Worm (Caenorhabditis elegans) whole organism, early embryonic: ENCODE results near the gene K01D12.1.
A peak's percentile ranks its signal among the peaks of the same experiment; 100 is the strongest.

Experiments used
- B0310.2 ChIP-seq: sonication (generic microtip); optimal IDR thresholded peaks from 2 replicates; lab custom pipeline; 2016; ENCODE audit warnings: mild to moderate bottlenecking, missing genetic modification characterization, missing compliant biosample characterization
- F13C5.2 ChIP-seq: sonication (generic microtip); optimal IDR thresholded peaks from 2 replicates; lab custom pipeline; 2017; ENCODE audit warnings: mild to moderate bottlenecking, missing genetic modification characterization, inconsistent platforms, missing compliant biosample characterization
- aly-1 ChIP-seq: sonication (generic microtip); optimal IDR thresholded peaks from 2 replicates; lab custom pipeline; 2016; ENCODE audit warnings: missing genetic modification characterization, missing compliant biosample characterization
- ama-1 ChIP-seq: fragments of 150-350 bp; optimal IDR thresholded peaks from 2 replicates; lab custom pipeline; 2014
- ceh-13 ChIP-seq: fragments of 200-800 bp; sonication (Bioruptor generic); optimal IDR thresholded peaks from 2 replicates; lab custom pipeline; 2018; ENCODE audit warnings: mild to moderate bottlenecking, missing genetic modification characterization, missing compliant biosample characterization
- ceh-36 ChIP-seq: sonication (generic microtip); optimal IDR thresholded peaks from 2 replicates; lab custom pipeline; 2016; ENCODE audit warnings: missing genetic modification characterization, inconsistent platforms, missing compliant biosample characterization
- ets-7 ChIP-seq: sonication (generic microtip); optimal IDR thresholded peaks from 2 replicates; lab custom pipeline; 2016; ENCODE audit warnings: missing genotype, missing genetic modification characterization, missing compliant biosample characterization
- flt-1 ChIP-seq: fragments of 200-800 bp; sonication (Bioruptor generic); IDR thresholded peaks from 2 replicates; pipeline ENCODE4 v1.3.6; 2022; ENCODE audit warnings: missing genetic modification characterization, missing compliant biosample characterization
- hmbx-1 ChIP-seq: sonication (generic microtip); optimal IDR thresholded peaks from 2 replicates; lab custom pipeline; 2016; ENCODE audit warnings: mild to moderate bottlenecking, missing genetic modification characterization, missing compliant biosample characterization
- hmg-4 ChIP-seq: fragments of 200-800 bp; sonication (Bioruptor generic); optimal IDR thresholded peaks from 2 replicates; lab custom pipeline; 2018; ENCODE audit warnings: mild to moderate bottlenecking, missing genetic modification characterization, missing compliant biosample characterization
- hnd-1 ChIP-seq: sonication (generic microtip); optimal IDR thresholded peaks from 2 replicates; lab custom pipeline; 2016; ENCODE audit warnings: missing genetic modification characterization, missing compliant biosample characterization
- pes-1 ChIP-seq: fragments of 200-800 bp; sonication (Bioruptor generic); IDR thresholded peaks from 2 replicates; pipeline ENCODE4 v1.3.6; 2022; ENCODE audit warnings: missing genetic modification reagents, missing genetic modification characterization, missing compliant biosample characterization
- scrt-1 ChIP-seq: fragments of 200-800 bp; sonication (Bioruptor generic); IDR thresholded peaks from 2 replicates; pipeline ENCODE4 v1.3.6; 2022; ENCODE audit warnings: missing genetic modification characterization, missing compliant biosample characterization
- sea-1 ChIP-seq: fragments of 200-800 bp; sonication (Bioruptor generic); conservative IDR thresholded peaks from 2 replicates; pipeline ENCODE4 v1.3.6; 2022; ENCODE audit warnings: missing genetic modification characterization, missing compliant biosample characterization
- tbx-11 ChIP-seq: fragments of 200-800 bp; sonication (Bioruptor generic); IDR thresholded peaks from 2 replicates; pipeline ENCODE4 v1.3.6; 2022; ENCODE audit warnings: missing genetic modification characterization, missing compliant biosample characterization
- tbx-37 ChIP-seq: fragments of 200-800 bp; sonication (Bioruptor generic); conservative IDR thresholded peaks from 2 replicates; pipeline ENCODE4 v1.3.6; 2022; ENCODE audit warnings: missing genetic modification reagents, missing genetic modification characterization, missing compliant biosample characterization
- tra-4 ChIP-seq: sonication (generic microtip); optimal IDR thresholded peaks from 2 replicates; lab custom pipeline; 2017; ENCODE audit warnings: missing genetic modification characterization, missing compliant biosample characterization

Gene K01D12.1

DNA sequence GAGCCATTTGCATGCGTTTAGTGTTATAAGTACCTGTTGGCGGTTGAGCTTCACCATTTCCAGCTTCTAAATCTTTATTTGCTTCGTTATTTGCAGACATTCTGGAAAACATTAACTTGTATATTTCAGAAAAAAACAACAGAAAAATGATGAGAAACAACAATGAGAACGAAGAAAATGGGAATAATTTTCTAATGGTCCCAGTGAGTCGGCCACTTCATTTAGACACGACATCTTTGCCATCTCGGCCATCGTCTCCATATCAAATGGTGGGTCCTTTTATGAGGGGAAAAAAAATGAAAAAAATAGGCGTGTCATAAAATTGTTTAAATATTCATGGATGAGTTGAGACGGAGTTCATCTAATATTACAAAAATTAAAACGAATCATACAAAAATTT is 31.5 kb upstream of the K01D12.1 start, which contains the start of gene snb-2:
TSS of gene snb-2 (minus strand) at position 101 of the 400 bp plus-strand sequence.
- TF ChIP-seq ceh-13 (GFP tag; lab: Kevin White, UChicago) (no peak), tbx-11 (no peak), pes-1 (GFP tag; lab: Robert Waterston, UW) (no peak), hnd-1 (tag; lab: Kevin White, UChicago) (no peak), hmbx-1 (tag; lab: Kevin White, UChicago) (no peak)

DNA sequence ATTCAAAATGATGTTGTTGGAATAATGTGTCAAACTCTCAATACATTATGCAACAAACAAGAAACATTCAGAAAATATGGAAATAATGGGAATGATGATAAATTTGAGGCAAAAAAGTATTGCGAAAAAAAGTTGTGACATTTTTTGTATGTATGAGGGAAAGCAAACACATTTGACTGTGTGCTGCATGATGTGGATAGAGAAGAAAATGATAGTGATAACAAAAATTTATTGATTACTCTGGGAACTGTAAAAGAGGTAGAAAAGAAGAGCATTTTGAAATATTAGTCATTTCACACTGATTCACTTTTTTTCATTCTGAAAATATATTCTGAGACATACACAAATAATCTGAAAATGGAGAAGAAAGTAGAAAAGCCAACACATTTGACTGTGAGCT is 29.5 kb upstream of the K01D12.1 start:
- TF ChIP-seq flt-1 (GFP tag; lab: Robert Waterston, UW): no peak
- no peak for TF ChIP-seq hmg-4 (GFP tag; lab: Kevin White, UChicago)
- TF ChIP-seq ets-7 (tag; lab: Kevin White, UChicago): no peak
- no peak for TF ChIP-seq pes-1 (GFP tag; lab: Robert Waterston, UW)
- TF ChIP-seq ama-1: no peak
- no peak for TF ChIP-seq tra-4
- no peak for TF ChIP-seq sea-1 (GFP tag; lab: Robert Waterston, UW)
- TF ChIP-seq aly-1 (tag; lab: Kevin White, UChicago): no peak
- TF ChIP-seq ceh-36 (tag; lab: Kevin White, UChicago): no peak
- no peak for TF ChIP-seq hnd-1 (tag; lab: Kevin White, UChicago)

- TF ChIP-seq pes-1 (GFP tag; lab: Robert Waterston, UW) (no peak), ceh-13 (GFP tag; lab: Kevin White, UChicago) (no peak), F13C5.2 (tag; lab: Kevin White, UChicago) (no peak), ets-7 (tag; lab: Kevin White, UChicago) (no peak), tbx-11 (no peak), flt-1 (GFP tag; lab: Robert Waterston, UW) (no peak), hnd-1 (tag; lab: Kevin White, UChicago) (no peak), ama-1 (no peak), hmg-4 (GFP tag; lab: Kevin White, UChicago) (no peak)
These were observed 28.0 kb upstream of the K01D12.1 start for ce11 chrV:12349365-12349764.

ce11 chrV:12351842-12352241 is 25.5 kb upstream of the K01D12.1 start:
- no peak for TF ChIP-seq ceh-36 (tag; lab: Kevin White, UChicago)
- TF ChIP-seq B0310.2 (tag; lab: Kevin White, UChicago): no peak
- TF ChIP-seq hmg-4 (GFP tag; lab: Kevin White, UChicago): no peak
- no peak for TF ChIP-seq tbx-37
- no peak for TF ChIP-seq ceh-13 (GFP tag; lab: Kevin White, UChicago)
- TF ChIP-seq flt-1 (GFP tag; lab: Robert Waterston, UW): no peak
- TF ChIP-seq pes-1 (GFP tag; lab: Robert Waterston, UW): no peak
- TF ChIP-seq F13C5.2 (tag; lab: Kevin White, UChicago): no peak
- no peak for TF ChIP-seq ama-1
- TF ChIP-seq scrt-1 (GFP tag; lab: Robert Waterston, UW): no peak
- no peak for TF ChIP-seq ets-7 (tag; lab: Kevin White, UChicago)
- TF ChIP-seq hmbx-1 (tag; lab: Kevin White, UChicago): no peak
- TF ChIP-seq tbx-11: no peak
- TF ChIP-seq hnd-1 (tag; lab: Kevin White, UChicago): no peak
- TF ChIP-seq sea-1 (GFP tag; lab: Robert Waterston, UW): no peak
- TF ChIP-seq tra-4: no peak

DNA sequence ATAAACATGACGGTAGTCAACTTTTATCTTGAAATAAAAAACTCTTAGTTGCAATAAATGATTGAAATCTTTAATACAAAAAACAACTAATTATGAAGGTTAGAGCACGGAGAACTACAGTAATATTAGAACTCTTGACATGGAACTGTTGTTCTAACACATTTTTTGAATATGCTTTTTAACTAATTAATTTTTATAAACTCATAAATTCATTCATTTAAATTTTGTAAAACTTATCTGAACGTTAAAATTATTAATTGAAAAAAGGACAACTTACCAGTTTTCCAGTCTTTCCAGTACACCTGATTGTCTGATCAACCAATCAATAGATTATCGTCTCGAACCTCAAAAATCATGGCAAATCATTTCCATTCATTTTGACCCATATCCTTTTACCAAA is 24.9 kb upstream of the K01D12.1 start, which contains the start of gene sqt-3:
TSS of gene sqt-3 (plus strand) at position 301 of the 400 bp plus-strand sequence.
- TF ChIP-seq B0310.2 (tag; lab: Kevin White, UChicago): no peak
- TF ChIP-seq pes-1 (GFP tag; lab: Robert Waterston, UW): no peak
- no peak for TF ChIP-seq hmbx-1 (tag; lab: Kevin White, UChicago)
- no peak for TF ChIP-seq tra-4
- no peak for TF ChIP-seq sea-1 (GFP tag; lab: Robert Waterston, UW)
- TF ChIP-seq ets-7 (tag; lab: Kevin White, UChicago): no peak

- TF ChIP-seq hmbx-1 (tag; lab: Kevin White, UChicago) (no peak), ceh-36 (tag; lab: Kevin White, UChicago) (no peak), ets-7 (tag; lab: Kevin White, UChicago) (no peak), F13C5.2 (tag; lab: Kevin White, UChicago) (no peak), ama-1 (peak; percentile 8), scrt-1 (GFP tag; lab: Robert Waterston, UW) (no peak), hnd-1 (tag; lab: Kevin White, UChicago) (no peak), pes-1 (GFP tag; lab: Robert Waterston, UW) (no peak)
These were observed 24.5 kb upstream of the K01D12.1 start for ce11 chrV:12352881-12353280.

DNA sequence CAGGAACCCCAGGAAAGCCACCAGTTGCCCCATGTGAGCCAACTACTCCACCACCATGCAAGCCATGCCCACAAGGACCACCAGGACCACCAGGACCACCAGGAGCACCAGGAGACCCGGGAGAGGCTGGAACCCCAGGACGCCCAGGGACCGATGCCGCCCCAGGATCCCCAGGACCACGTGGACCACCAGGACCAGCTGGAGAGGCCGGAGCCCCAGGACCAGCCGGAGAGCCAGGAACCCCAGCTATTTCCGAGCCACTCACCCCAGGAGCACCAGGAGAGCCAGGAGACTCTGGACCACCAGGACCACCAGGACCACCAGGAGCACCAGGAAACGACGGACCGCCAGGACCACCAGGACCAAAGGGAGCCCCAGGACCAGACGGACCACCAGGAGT is 23.9 kb upstream of the K01D12.1 start:
- TF ChIP-seq pes-1 (GFP tag; lab: Robert Waterston, UW): peak; percentile 21; the same call in 1 of the 2 replicates
- TF ChIP-seq hmbx-1 (tag; lab: Kevin White, UChicago): no peak
- 0 out of 2 replicates have a peak, but pooled peaks have one; percentile 5 for TF ChIP-seq scrt-1 (GFP tag; lab: Robert Waterston, UW)
- no peak for TF ChIP-seq ama-1
- peak; percentile 10 for TF ChIP-seq aly-1 (tag; lab: Kevin White, UChicago)
- peak; percentile 19 for TF ChIP-seq B0310.2 (tag; lab: Kevin White, UChicago)
- no peak for TF ChIP-seq sea-1 (GFP tag; lab: Robert Waterston, UW)

ce11 chrV:12354193-12354830 is 23.0 kb upstream of the K01D12.1 start:
- TF ChIP-seq hmg-4 (GFP tag; lab: Kevin White, UChicago) (no peak), tbx-11 (no peak), hmbx-1 (tag; lab: Kevin White, UChicago) (no peak), pes-1 (GFP tag; lab: Robert Waterston, UW) (no peak), aly-1 (tag; lab: Kevin White, UChicago) (no peak), tbx-37 (no peak), tra-4 (no peak)
